Worm (Caenorhabditis elegans) whole organism, L2 larva: Measurements from ENCODE around the gene R160.10.

ENCODE experiments used
- C34F6.9 ChIP-seq: fragments of 150-350 bp; optimal IDR thresholded peaks from 2 replicates; lab custom pipeline; 2014; ENCODE audit warnings: missing biosample characterization, missing genetic modification characterization
- R02D3.7 ChIP-seq: fragments of 150-350 bp; optimal IDR thresholded peaks from 2 replicates; lab custom pipeline; 2014; ENCODE audit warnings: missing biosample characterization, missing genetic modification characterization
- Y55F3AM.14 ChIP-seq: fragments of 200-800 bp; sonication (Bioruptor generic); optimal IDR thresholded peaks from 2 replicates; lab custom pipeline; 2018; ENCODE audit warnings: mild to moderate bottlenecking, missing genetic modification characterization, missing compliant biosample characterization
- ZK546.5 ChIP-seq: sonication (generic microtip); optimal IDR thresholded peaks from 2 replicates; lab custom pipeline; 2017; ENCODE audit warnings: missing biosample characterization, missing genetic modification characterization
- alr-1 ChIP-seq: fragments of 150-350 bp; optimal IDR thresholded peaks from 2 replicates; lab custom pipeline; 2014; ENCODE audit warnings: missing biosample characterization, missing genetic modification characterization
- aly-2 ChIP-seq: fragments of 150-350 bp; optimal IDR thresholded peaks from 2 replicates; lab custom pipeline; 2014; ENCODE audit warnings: missing biosample characterization, missing genetic modification characterization
- ama-1 ChIP-seq: fragments of 150-350 bp; optimal IDR thresholded peaks from 2 replicates; lab custom pipeline; 2018; ENCODE audit warnings: inconsistent platforms
- blmp-1 ChIP-seq: sonication (generic microtip); optimal IDR thresholded peaks from 2 replicates; lab custom pipeline; 2017; ENCODE audit warnings: missing genetic modification characterization, mild to moderate bottlenecking, missing compliant biosample characterization, antibody characterized with exemption, moderate library complexity; ENCODE audit not compliant: insufficient read depth
- ceh-16 ChIP-seq: fragments of 150-350 bp; optimal IDR thresholded peaks from 2 replicates; lab custom pipeline; 2014; ENCODE audit warnings: missing biosample characterization, missing genetic modification characterization
- ceh-82 ChIP-seq: fragments of 150-350 bp; optimal IDR thresholded peaks from 2 replicates; lab custom pipeline; 2014; ENCODE audit warnings: missing biosample characterization, missing genetic modification characterization
- crh-2 ChIP-seq: sonication (generic microtip); optimal IDR thresholded peaks from 2 replicates; lab custom pipeline; 2017; ENCODE audit warnings: missing biosample characterization, missing genetic modification characterization
- dmd-4 ChIP-seq: sonication (generic microtip); optimal IDR thresholded peaks from 2 replicates; lab custom pipeline; 2017; ENCODE audit warnings: missing biosample characterization, missing genetic modification characterization
- egl-27 ChIP-seq: sonication (generic microtip); optimal IDR thresholded peaks from 3 replicates; lab custom pipeline; 2017; ENCODE audit warnings: missing biosample characterization, missing genetic modification reagents, missing genetic modification characterization
- elt-1 ChIP-seq: fragments of 150-350 bp; optimal IDR thresholded peaks from 2 replicates; lab custom pipeline; 2014; ENCODE audit warnings: missing biosample characterization, missing genetic modification characterization
- elt-3 ChIP-seq: sonication (generic microtip); optimal IDR thresholded peaks from 2 replicates; lab custom pipeline; 2017; ENCODE audit warnings: missing biosample characterization, missing genetic modification characterization
- fos-1 ChIP-seq: fragments of 150-350 bp; optimal IDR thresholded peaks from 2 replicates; lab custom pipeline; 2014; ENCODE audit warnings: missing biosample characterization, missing genetic modification characterization
- gmeb-1 ChIP-seq: fragments of 150-350 bp; optimal IDR thresholded peaks from 2 replicates; lab custom pipeline; 2014; ENCODE audit warnings: missing biosample characterization, missing genetic modification characterization
- lin-11 ChIP-seq: fragments of 150-350 bp; sonication (generic microtip); optimal IDR thresholded peaks from 2 replicates; lab custom pipeline; 2014; ENCODE audit warnings: missing biosample characterization, missing genetic modification characterization, inconsistent platforms, mixed read lengths
- lin-13 ChIP-seq: fragments of 150-350 bp; optimal IDR thresholded peaks from 2 replicates; lab custom pipeline; 2014; ENCODE audit warnings: missing biosample characterization, missing genetic modification reagents, missing genetic modification characterization
- lin-39 ChIP-seq: fragments of 150-350 bp; optimal IDR thresholded peaks from 2 replicates; lab custom pipeline; 2014; ENCODE audit warnings: missing biosample characterization, missing genetic modification reagents, missing genetic modification characterization
- lsy-2 ChIP-seq, 2 experiments: fragments of 150-350 bp in 1 of 2; sonication (generic microtip) in 1 of 2; optimal IDR thresholded peaks; 2 replicates each; lab custom pipeline; 2014 to 2017; ENCODE audit warnings: missing biosample characterization in 2 of 2, missing genetic modification characterization in 2 of 2
- mab-5 ChIP-seq: fragments of 150-350 bp; optimal IDR thresholded peaks from 2 replicates; lab custom pipeline; 2014; ENCODE audit warnings: missing biosample characterization, missing genetic modification characterization
- mbf-1 ChIP-seq: sonication (generic microtip); optimal IDR thresholded peaks from 2 replicates; lab custom pipeline; 2017; ENCODE audit warnings: missing biosample characterization, missing genetic modification characterization
- mdl-1 ChIP-seq, 2 experiments: fragments of 150-350 bp in 1 of 2; sonication (generic microtip) in 1 of 2; optimal IDR thresholded peaks; 2 replicates each; lab custom pipeline; 2017; ENCODE audit warnings: missing biosample characterization in 2 of 2, missing genetic modification characterization in 2 of 2
- nhr-10 ChIP-seq: sonication (generic microtip); optimal IDR thresholded peaks from 2 replicates; lab custom pipeline; 2017; ENCODE audit warnings: missing biosample characterization, missing genetic modification characterization
- nhr-11 ChIP-seq: fragments of 150-350 bp; optimal IDR thresholded peaks from 2 replicates; lab custom pipeline; 2014; ENCODE audit warnings: missing biosample characterization, missing genetic modification characterization
- nhr-12 ChIP-seq: fragments of 150-350 bp; optimal IDR thresholded peaks from 2 replicates; lab custom pipeline; 2014; ENCODE audit warnings: missing biosample characterization, missing genetic modification characterization
- nhr-129 ChIP-seq: fragments of 150-350 bp; optimal IDR thresholded peaks from 2 replicates; lab custom pipeline; 2014; ENCODE audit warnings: missing biosample characterization, missing genetic modification characterization
- nhr-21 ChIP-seq: fragments of 150-350 bp; optimal IDR thresholded peaks from 2 replicates; lab custom pipeline; 2014; ENCODE audit warnings: missing biosample characterization, missing genetic modification characterization
- nhr-23 ChIP-seq: fragments of 150-350 bp; optimal IDR thresholded peaks from 2 replicates; lab custom pipeline; 2014; ENCODE audit warnings: missing biosample characterization, missing genetic modification reagents, missing genetic modification characterization
- nhr-237 ChIP-seq: fragments of 150-350 bp; optimal IDR thresholded peaks from 2 replicates; lab custom pipeline; 2014; ENCODE audit warnings: missing biosample characterization, missing genetic modification characterization
- nhr-25 ChIP-seq: fragments of 150-350 bp; sonication (generic microtip); optimal IDR thresholded peaks from 3 replicates; lab custom pipeline; 2014; ENCODE audit warnings: missing biosample characterization, missing genetic modification characterization
- nhr-6 ChIP-seq: fragments of 150-350 bp; optimal IDR thresholded peaks from 2 replicates; lab custom pipeline; 2014; ENCODE audit warnings: missing biosample characterization, missing genetic modification characterization
- nhr-77 ChIP-seq: fragments of 150-350 bp; optimal IDR thresholded peaks from 2 replicates; lab custom pipeline; 2014; ENCODE audit warnings: missing biosample characterization, missing genetic modification characterization
- peb-1 ChIP-seq: fragments of 150-350 bp; optimal IDR thresholded peaks from 2 replicates; lab custom pipeline; 2014; ENCODE audit warnings: missing biosample characterization, missing genetic modification characterization
- sem-4 ChIP-seq: fragments of 150-350 bp; optimal IDR thresholded peaks from 2 replicates; lab custom pipeline; 2014; ENCODE audit warnings: missing biosample characterization, missing genetic modification reagents, missing genetic modification characterization
- skn-1 ChIP-seq: sonication (generic microtip); optimal IDR thresholded peaks from 2 replicates; lab custom pipeline; 2017; ENCODE audit warnings: missing biosample characterization, missing genetic modification characterization
- sma-3 ChIP-seq: sonication (generic microtip); optimal IDR thresholded peaks from 2 replicates; lab custom pipeline; 2016; ENCODE audit warnings: missing genetic modification reagents, missing genetic modification characterization, missing compliant biosample characterization
- sma-9 ChIP-seq, 2 experiments: fragments of 150-350 bp in 1 of 2; sonication (generic microtip) in 1 of 2; optimal IDR thresholded peaks; 2 replicates each; lab custom pipeline; 2014 to 2016; ENCODE audit warnings: missing genetic modification characterization in 2 of 2, mild to moderate bottlenecking in 1 of 2, missing biosample characterization in 1 of 2, missing compliant biosample characterization in 1 of 2, missing genetic modification reagents in 1 of 2, moderate library complexity in 1 of 2
- snpc-4 ChIP-seq: fragments of 150-350 bp; optimal IDR thresholded peaks from 2 replicates; lab custom pipeline; 2014; ENCODE audit warnings: missing biosample characterization, missing genetic modification characterization
- unc-39 ChIP-seq: fragments of 150-350 bp; optimal IDR thresholded peaks from 2 replicates; lab custom pipeline; 2014; ENCODE audit warnings: missing biosample characterization, missing genetic modification characterization
- unc-55 ChIP-seq: fragments of 150-350 bp; sonication (generic microtip); optimal IDR thresholded peaks from 3 replicates; lab custom pipeline; 2014; ENCODE audit warnings: missing biosample characterization, missing genetic modification reagents, missing genetic modification characterization
- unc-62 ChIP-seq: fragments of 150-350 bp; optimal IDR thresholded peaks from 2 replicates; lab custom pipeline; 2014; ENCODE audit warnings: missing biosample characterization, missing genetic modification reagents, missing genetic modification characterization
- zag-1 ChIP-seq: fragments of 150-350 bp; optimal IDR thresholded peaks from 2 replicates; lab custom pipeline; 2014; ENCODE audit warnings: missing biosample characterization, missing genetic modification characterization
- ztf-1 ChIP-seq: fragments of 200-800 bp; sonication (Bioruptor generic); conservative IDR thresholded peaks from 2 replicates; pipeline ENCODE4 v1.3.6; 2022; ENCODE audit warnings: missing genetic modification characterization, missing compliant biosample characterization
- ztf-11 ChIP-seq: sonication (generic microtip); optimal IDR thresholded peaks from 2 replicates; lab custom pipeline; 2017; ENCODE audit warnings: missing biosample characterization, missing genetic modification characterization
- ztf-4 ChIP-seq: fragments of 150-350 bp; optimal IDR thresholded peaks from 2 replicates; lab custom pipeline; 2014; ENCODE audit warnings: missing biosample characterization, missing genetic modification characterization

Gene R160.10

DNA sequence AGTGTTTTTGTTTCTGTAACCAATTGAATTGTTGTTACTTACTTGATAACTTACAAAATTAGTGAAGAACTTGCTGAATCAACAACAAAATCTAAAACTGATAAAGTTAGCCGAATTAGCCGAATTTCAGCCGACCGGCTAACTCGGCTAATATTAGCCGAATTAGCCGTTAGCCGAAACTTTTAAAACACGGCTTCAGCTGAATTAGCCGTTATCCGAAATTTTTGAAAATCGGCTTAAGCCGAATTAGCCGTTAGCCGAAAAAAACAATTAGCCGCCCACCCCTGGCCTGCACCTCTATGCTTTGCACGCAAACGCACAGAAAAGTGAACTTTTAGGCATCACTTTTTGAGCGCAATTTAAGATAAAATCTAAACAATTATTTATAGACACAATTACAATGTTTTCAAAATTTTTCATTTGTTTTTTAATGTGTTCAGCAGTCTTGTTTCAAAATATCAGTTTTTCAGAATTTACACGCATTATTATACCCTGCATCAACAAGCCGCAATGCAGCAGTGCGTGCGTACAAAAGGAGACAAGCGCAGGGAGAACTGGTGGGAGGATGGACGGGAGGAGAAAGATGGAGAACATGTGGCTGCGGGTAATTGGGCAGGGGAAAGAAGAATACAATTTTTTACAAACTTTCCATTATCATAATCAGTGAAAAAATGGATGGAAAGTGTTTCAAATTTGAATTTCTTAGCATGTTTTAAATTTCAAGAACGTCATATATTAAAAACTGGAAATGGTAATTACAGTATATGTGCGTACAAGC, 27.9 kb upstream of the R160.10 start (continued):
- TF ChIP-seq sem-4 (tag; lab: Kevin White, UChicago): peak; percentile 22
- peak; percentile 35 for TF ChIP-seq mbf-1 (tag; lab: Kevin White, UChicago)
- no peak for TF ChIP-seq ztf-1 (GFP tag; lab: Robert Waterston, UW)
- TF ChIP-seq snpc-4 (tag; lab: Kevin White, UChicago): peak; percentile 41
- no peak for TF ChIP-seq nhr-10
- TF ChIP-seq, all 48 proteins: peak for 20

- TF ChIP-seq Y55F3AM.14: peak; percentile 10
- TF ChIP-seq alr-1: no peak
Measured at ce11 chrX:4391680-4392079, 24.4 kb upstream of the R160.10 start.

ce11 chrX:4388834-4389409, 21.6 kb upstream of the R160.10 start, which contains the start of gene dpy-23:
TSS of gene dpy-23 (plus strand) at chrX:4389359.
- TF ChIP-seq crh-2 (tag; lab: Kevin White, UChicago): peak; percentile 96
- peak; percentile 85 for TF ChIP-seq blmp-1 (tag; lab: Kevin White, UChicago)
- peak; percentile 32 for TF ChIP-seq snpc-4 (tag; lab: Kevin White, UChicago)
- TF ChIP-seq sma-3 (GFP tag; lab: Kevin White, UChicago): peak; percentile 91
- no peak for TF ChIP-seq lin-39 (tag; lab: Kevin White, UChicago)
- TF ChIP-seq ama-1 (lab: Kevin White, UChicago): no peak
- no peak for TF ChIP-seq skn-1 (tag; lab: Kevin White, UChicago)
- peak; percentile 43 for TF ChIP-seq nhr-10
- TF ChIP-seq lsy-2 (tag; optimal IDR thresholded peaks at IDR 0.05; lab: Kevin White, UChicago): peak; percentile 75 to 91
- peak; percentile 46 for TF ChIP-seq ZK546.5 (tag; lab: Kevin White, UChicago)
- no peak for TF ChIP-seq aly-2 (tag; lab: Kevin White, UChicago)
- TF ChIP-seq unc-55: peak; percentile 97
- TF ChIP-seq sem-4 (tag; lab: Kevin White, UChicago): peak; percentile 93
- peak; percentile 69 for TF ChIP-seq gmeb-1 (tag; lab: Kevin White, UChicago)
- TF ChIP-seq mbf-1 (tag; lab: Kevin White, UChicago): no peak
- peak; percentile 92 for TF ChIP-seq ztf-4
- no peak for TF ChIP-seq elt-1
- peak; percentile 91 for TF ChIP-seq fos-1 (tag; lab: Kevin White, UChicago)
- peak; percentile 46 to 85 for TF ChIP-seq mdl-1 (tag; optimal IDR thresholded peaks at IDR 0.05; lab: Kevin White, UChicago)
- peak; percentile 83 for TF ChIP-seq egl-27 (tag; lab: Kevin White, UChicago)
- TF ChIP-seq nhr-21 (tag; lab: Kevin White, UChicago): peak; percentile 86
- no peak for TF ChIP-seq peb-1 (tag; lab: Kevin White, UChicago)
- TF ChIP-seq nhr-129: peak; percentile 97
- peak; percentile 96 for TF ChIP-seq lin-11 (tag; lab: Kevin White, UChicago)
- no peak for TF ChIP-seq R02D3.7 (tag; lab: Kevin White, UChicago)
- peak; percentile 89 for TF ChIP-seq ceh-82
- TF ChIP-seq elt-3 (tag; lab: Kevin White, UChicago): no peak
- TF ChIP-seq unc-39 (tag; lab: Kevin White, UChicago): no peak
- peak; percentile 49 for TF ChIP-seq nhr-77 (tag; lab: Kevin White, UChicago)
- TF ChIP-seq nhr-6 (tag; lab: Kevin White, UChicago): peak; percentile 88
- peak; percentile 57 for TF ChIP-seq nhr-237 (tag; lab: Kevin White, UChicago)
- no peak for TF ChIP-seq alr-1
- peak; percentile 93 for TF ChIP-seq nhr-25 (tag; lab: Kevin White, UChicago)
- no peak for TF ChIP-seq nhr-11 (tag; lab: Kevin White, UChicago)
- peak; percentile 90 for TF ChIP-seq mab-5 (tag; lab: Kevin White, UChicago)
- peak; percentile 97 for TF ChIP-seq sma-9 (GFP tag; optimal IDR thresholded peaks at IDR 0.05; lab: Kevin White, UChicago)
- no peak for TF ChIP-seq sma-9 (tag; optimal IDR thresholded peaks at IDR 0.05; lab: Kevin White, UChicago)
- TF ChIP-seq ceh-16 (tag; lab: Kevin White, UChicago): peak; percentile 84
- peak; percentile 89 for TF ChIP-seq Y55F3AM.14
- peak; percentile 95 for TF ChIP-seq zag-1
- TF ChIP-seq C34F6.9: peak; percentile 97
- TF ChIP-seq ztf-1 (GFP tag; lab: Robert Waterston, UW): no peak
- TF ChIP-seq dmd-4 (tag; lab: Kevin White, UChicago): no peak
- no peak for TF ChIP-seq nhr-12 (tag; lab: Kevin White, UChicago)
- TF ChIP-seq ztf-11 (tag; lab: Kevin White, UChicago): no peak
- TF ChIP-seq nhr-23 (tag; lab: Kevin White, UChicago): no peak
- TF ChIP-seq lin-13 (GFP tag; lab: Kevin White, UChicago): peak; percentile 93
- peak; percentile 82 for TF ChIP-seq unc-62 (GFP tag; lab: Kevin White, UChicago)
